Fruit fly (Drosophila melanogaster) whole organism, embryonic: ENCODE results near the gene ldbr.

Experiments
- Atf3 ChIP-seq: fragments of 200-800 bp; sonication (Bioruptor generic); optimal IDR thresholded peaks from 3 replicates; lab custom pipeline; 2016; ENCODE audit warnings: missing biosample characterization, missing genetic modification characterization
- CG10209 ChIP-seq: fragments of 200-800 bp; sonication (Bioruptor generic); optimal IDR thresholded peaks from 3 replicates; lab custom pipeline; 2017; ENCODE audit warnings: missing biosample characterization, mild to moderate bottlenecking, missing genetic modification characterization, missing genetic modification reagents
- CG10654 ChIP-seq: fragments of 200-800 bp; sonication (Bioruptor generic); optimal IDR thresholded peaks from 2 replicates; lab custom pipeline; 2016; ENCODE audit warnings: missing biosample characterization, missing genetic modification characterization
- CG12942 ChIP-seq: fragments of 200-800 bp; sonication (Bioruptor generic); optimal IDR thresholded peaks from 3 replicates; lab custom pipeline; 2016; ENCODE audit warnings: missing biosample characterization, missing genetic modification characterization
- CG13296 ChIP-seq: fragments of 200-800 bp; sonication (Bioruptor generic); optimal IDR thresholded peaks from 3 replicates; lab custom pipeline; 2018; ENCODE audit warnings: missing biosample characterization, mild to moderate bottlenecking, missing genetic modification characterization
- CG14441 ChIP-seq: fragments of 200-800 bp; sonication (Bioruptor generic); IDR thresholded peaks from 2 replicates; pipeline ENCODE4 v1.3.6; 2022; ENCODE audit warnings: missing biosample characterization, missing genetic modification characterization
- CG15601 ChIP-seq: fragments of 200-800 bp; sonication (Bioruptor generic); optimal IDR thresholded peaks from 3 replicates; lab custom pipeline; 2019; ENCODE audit warnings: missing biosample characterization, mild to moderate bottlenecking, missing genetic modification characterization, moderate library complexity
- CG16813 ChIP-seq: fragments of 200-800 bp; sonication (Bioruptor generic); IDR thresholded peaks from 3 replicates; pipeline ENCODE4 v1.3.6; 2022; ENCODE audit warnings: missing biosample characterization, missing genetic modification characterization; ENCODE audit not compliant: partially characterized antibody
- CG17328 ChIP-seq: fragments of 200-800 bp; sonication (Bioruptor generic); IDR thresholded peaks from 2 replicates; pipeline ENCODE4 v1.3.6; 2022; ENCODE audit warnings: missing biosample characterization, missing genetic modification characterization
- CG17568 ChIP-seq: fragments of 200-800 bp; sonication (Bioruptor generic); optimal IDR thresholded peaks from 2 replicates; lab custom pipeline; 2018; ENCODE audit warnings: missing biosample characterization, mild to moderate bottlenecking, missing genetic modification characterization, moderate library complexity
- CG18011 ChIP-seq: fragments of 200-800 bp; sonication (Bioruptor generic); optimal IDR thresholded peaks from 2 replicates; lab custom pipeline; 2017; ENCODE audit warnings: missing biosample characterization, missing genetic modification characterization, mild to moderate bottlenecking, moderate library complexity, missing genotype
- CG2116 ChIP-seq: fragments of 200-800 bp; sonication (Bioruptor generic); optimal IDR thresholded peaks from 3 replicates; lab custom pipeline; 2018; ENCODE audit warnings: missing biosample characterization, mild to moderate bottlenecking, missing genetic modification characterization
- CG2129 ChIP-seq: fragments of 200-800 bp; sonication (Bioruptor generic); IDR thresholded peaks from 2 replicates; pipeline ENCODE4 v1.3.6; 2022; ENCODE audit warnings: missing biosample characterization, missing genetic modification characterization; ENCODE audit not compliant: partially characterized antibody
- CG3163 ChIP-seq: fragments of 200-800 bp; sonication (Bioruptor generic); optimal IDR thresholded peaks from 3 replicates; lab custom pipeline; 2016; ENCODE audit warnings: missing biosample characterization, missing genetic modification characterization
- CG32532 ChIP-seq: fragments of 200-800 bp; sonication (Bioruptor generic); IDR thresholded peaks from 2 replicates; pipeline ENCODE4 v1.3.6; 2022; ENCODE audit warnings: missing biosample characterization, missing genetic modification characterization
- CG34224 ChIP-seq: fragments of 200-800 bp; sonication (Bioruptor generic); IDR thresholded peaks from 3 replicates; pipeline ENCODE4 v1.3.6; 2022; ENCODE audit warnings: missing biosample characterization, missing genetic modification characterization; ENCODE audit not compliant: partially characterized antibody
- CG4404 ChIP-seq: fragments of 200-800 bp; sonication (Bioruptor generic); IDR thresholded peaks from 2 replicates; pipeline ENCODE4 v1.3.6; 2022; ENCODE audit warnings: missing biosample characterization, missing genetic modification characterization
- CG4617 ChIP-seq: fragments of 200-800 bp; sonication (Bioruptor generic); optimal IDR thresholded peaks from 3 replicates; lab custom pipeline; 2016; ENCODE audit warnings: missing biosample characterization, missing genetic modification characterization, borderline replicate concordance
- CG5180 ChIP-seq: fragments of 200-800 bp; sonication (Bioruptor generic); optimal IDR thresholded peaks from 3 replicates; lab custom pipeline; 2017; ENCODE audit warnings: missing biosample characterization, missing genetic modification characterization, mild to moderate bottlenecking, moderate library complexity, missing genetic modification reagents
- CG6654 ChIP-seq: fragments of 200-800 bp; sonication (Bioruptor generic); optimal IDR thresholded peaks from 2 replicates; lab custom pipeline; 2017; ENCODE audit warnings: missing biosample characterization, mild to moderate bottlenecking, missing genetic modification characterization
- CG6689 ChIP-seq: fragments of 200-800 bp; sonication (Bioruptor generic); IDR thresholded peaks from 2 replicates; pipeline ENCODE4 v1.3.6; 2022; ENCODE audit warnings: missing biosample characterization, missing genetic modification characterization
- CG6854 ChIP-seq: fragments of 200-800 bp; sonication (Bioruptor generic); optimal IDR thresholded peaks from 3 replicates; lab custom pipeline; 2017; ENCODE audit warnings: missing biosample characterization, mild to moderate bottlenecking, missing genetic modification characterization
- CG7839 ChIP-seq: fragments of 200-800 bp; sonication (Bioruptor generic); optimal IDR thresholded peaks from 3 replicates; lab custom pipeline; 2018; ENCODE audit warnings: missing biosample characterization, mild to moderate bottlenecking, missing genetic modification characterization, moderate library complexity
- CG8478 ChIP-seq: fragments of >200 bp; optimal IDR thresholded peaks from 2 replicates; lab custom pipeline; 2018
- CG9437 ChIP-seq: fragments of 200-800 bp; sonication (Bioruptor generic); optimal IDR thresholded peaks from 2 replicates; lab custom pipeline; 2018; ENCODE audit warnings: missing biosample characterization, mild to moderate bottlenecking, missing genetic modification characterization
- Camta ChIP-seq: fragments of 200-800 bp; sonication (Bioruptor generic); optimal IDR thresholded peaks from 2 replicates; lab custom pipeline; 2016; ENCODE audit warnings: missing biosample characterization, missing genetic modification characterization
- Ets97D ChIP-seq: fragments of 200-800 bp; sonication (Bioruptor generic); optimal IDR thresholded peaks from 3 replicates; lab custom pipeline; 2016; ENCODE audit warnings: missing biosample characterization, missing genetic modification characterization
- H15 ChIP-seq: fragments of 200-800 bp; sonication (Bioruptor generic); IDR thresholded peaks from 3 replicates; pipeline ENCODE4 v1.3.6; 2022; ENCODE audit warnings: missing biosample characterization, missing genetic modification characterization
- Mad ChIP-seq: fragments of 200-800 bp; sonication (Bioruptor generic); optimal IDR thresholded peaks from 2 replicates; lab custom pipeline; 2016; ENCODE audit warnings: missing biosample characterization, missing genetic modification characterization
- Max ChIP-seq: fragments of 200-800 bp; sonication (Bioruptor generic); optimal IDR thresholded peaks from 2 replicates; lab custom pipeline; 2016; ENCODE audit warnings: missing biosample characterization, mild to moderate bottlenecking, missing genetic modification characterization
- Myb ChIP-seq: fragments of 200-800 bp; sonication (Bioruptor generic); optimal IDR thresholded peaks from 2 replicates; lab custom pipeline; 2016; ENCODE audit warnings: missing biosample characterization, missing genetic modification characterization
- NC2α ChIP-seq: fragments of 200-800 bp; sonication (Bioruptor generic); optimal IDR thresholded peaks from 2 replicates; lab custom pipeline; 2016; ENCODE audit warnings: missing biosample characterization, missing genetic modification characterization
- NK7.1 ChIP-seq: fragments of 200-800 bp; sonication (Bioruptor generic); optimal IDR thresholded peaks from 3 replicates; lab custom pipeline; 2016; ENCODE audit warnings: missing biosample characterization, missing genetic modification characterization
- Pdp1 ChIP-seq, 2 experiments: fragments of 200-800 bp; sonication (Bioruptor generic); optimal IDR thresholded peaks; 3 replicates each; lab custom pipeline; 2016; ENCODE audit warnings: missing biosample characterization in 2 of 2, missing genetic modification characterization in 2 of 2, mild to moderate bottlenecking in 1 of 2, moderate library complexity in 1 of 2
- Sox102F ChIP-seq: fragments of 200-800 bp; sonication (Bioruptor generic); optimal IDR thresholded peaks from 2 replicates; lab custom pipeline; 2018; ENCODE audit warnings: missing biosample characterization, mild to moderate bottlenecking, missing genetic modification characterization, moderate library complexity
- Sry-δ ChIP-seq: fragments of 200-800 bp; sonication (Bioruptor generic); optimal IDR thresholded peaks from 2 replicates; lab custom pipeline; 2016; ENCODE audit warnings: missing biosample characterization, missing genetic modification characterization
- Xrp1 ChIP-seq: fragments of 200-800 bp; sonication (Bioruptor generic); IDR thresholded peaks from 2 replicates; pipeline ENCODE4 v1.3.6; 2022; ENCODE audit warnings: missing biosample characterization, missing genetic modification characterization
- ase ChIP-seq: fragments of 200-800 bp; sonication (Bioruptor generic); IDR thresholded peaks from 3 replicates; pipeline ENCODE4 v1.3.6; 2022; ENCODE audit warnings: missing biosample characterization, missing genetic modification characterization
- cato ChIP-seq: fragments of 200-800 bp; sonication (Bioruptor generic); optimal IDR thresholded peaks from 2 replicates; lab custom pipeline; 2016; ENCODE audit warnings: missing biosample characterization, missing genetic modification characterization, borderline replicate concordance
- caup ChIP-seq: fragments of 200-800 bp; sonication (Bioruptor generic); optimal IDR thresholded peaks from 3 replicates; lab custom pipeline; 2017; ENCODE audit warnings: missing biosample characterization, mild to moderate bottlenecking, missing genetic modification characterization, moderate library complexity; ENCODE audit not compliant: severe bottlenecking
- corto ChIP-seq: fragments of 200-800 bp; sonication (Bioruptor generic); optimal IDR thresholded peaks from 2 replicates; lab custom pipeline; 2016; ENCODE audit warnings: missing biosample characterization, mild to moderate bottlenecking, missing genetic modification characterization, moderate library complexity
- fu2 ChIP-seq: fragments of 200-800 bp; sonication (Bioruptor generic); optimal IDR thresholded peaks from 2 replicates; lab custom pipeline; 2016; ENCODE audit warnings: missing biosample characterization, missing genetic modification characterization
- ken ChIP-seq: fragments of 200-800 bp; sonication (Bioruptor generic); IDR thresholded peaks from 3 replicates; pipeline ENCODE4 v1.3.6; 2022; ENCODE audit warnings: missing biosample characterization, missing genetic modification characterization
- lbe ChIP-seq: fragments of 200-800 bp; sonication (Bioruptor generic); optimal IDR thresholded peaks from 2 replicates; lab custom pipeline; 2016; ENCODE audit warnings: missing biosample characterization, mild to moderate bottlenecking, missing genetic modification characterization
- lmd ChIP-seq: fragments of 200-800 bp; sonication (Bioruptor generic); IDR thresholded peaks from 2 replicates; pipeline ENCODE4 v1.3.6; 2022; ENCODE audit warnings: missing biosample characterization, missing genetic modification characterization
- onecut ChIP-seq: fragments of 200-800 bp; sonication (Bioruptor generic); IDR thresholded peaks from 2 replicates; pipeline ENCODE4 v1.3.6; 2022; ENCODE audit warnings: missing biosample characterization, missing genetic modification characterization
- pho ChIP-seq: fragments of 200-800 bp; sonication (Bioruptor generic); optimal IDR thresholded peaks from 2 replicates; lab custom pipeline; 2016; ENCODE audit warnings: missing biosample characterization, missing genetic modification characterization
- sug ChIP-seq: fragments of 200-800 bp; optimal IDR thresholded peaks from 2 replicates; lab custom pipeline; 2019; ENCODE audit warnings: missing biosample characterization, mild to moderate bottlenecking, missing genetic modification characterization, moderate library complexity
- toy ChIP-seq: fragments of 200-800 bp; sonication (Bioruptor generic); IDR thresholded peaks from 2 replicates; pipeline ENCODE4 v1.3.6; 2022; ENCODE audit warnings: missing biosample characterization, missing genetic modification characterization
- yki ChIP-seq: fragments of >200 bp; optimal IDR thresholded peaks from 3 replicates; lab custom pipeline; 2018
- zfh2 ChIP-seq: fragments of 200-800 bp; sonication (Bioruptor generic); optimal IDR thresholded peaks from 2 replicates; lab custom pipeline; 2016; ENCODE audit warnings: missing biosample characterization, missing genetic modification characterization

ldbr gene

DNA sequence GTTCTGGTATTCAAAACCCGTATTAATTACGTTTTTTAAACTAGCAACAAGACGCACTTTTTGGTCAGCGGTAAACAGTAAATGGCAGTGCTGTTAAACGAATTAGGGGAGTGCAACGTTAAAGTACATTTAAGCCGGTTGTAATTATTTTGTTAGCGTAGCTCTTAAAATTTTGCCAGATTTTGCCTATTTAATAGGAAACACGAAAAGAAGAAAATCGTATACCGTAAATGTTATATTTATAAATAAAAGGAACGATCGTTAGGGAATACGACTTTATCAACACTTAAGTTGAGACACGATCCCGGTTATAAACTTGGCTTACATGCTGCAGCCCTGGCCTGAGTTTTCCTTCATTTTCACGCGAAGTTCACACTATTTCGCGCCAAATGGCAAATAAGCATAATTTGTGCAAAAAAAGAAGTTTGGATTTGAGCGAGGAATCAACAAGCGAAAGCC, 15.8 kb downstream of the ldbr start, which contains the start of the genes Setx and mus301 (continued):
- TF ChIP-seq ken (GFP tag; lab: Robert Waterston, UW) (peak; percentile 70; the same call in 1 of the 3 replicates), CG18011 (peak; percentile 76), CG13296 (peak; percentile 60), CG34224 (GFP tag; lab: Robert Waterston, UW) (no peak), CG6689 (GFP tag; lab: Robert Waterston, UW) (peak; percentile 58; the same call in 1 of the 2 replicates), CG9437 (peak; percentile 87), CG4404 (GFP tag; lab: Robert Waterston, UW) (peak; percentile 75), CG3163 (GFP tag; lab: Kevin White, UChicago) (peak; percentile 51), Camta (peak; percentile 84), lbe (peak; percentile 84), CG15601 (tag; lab: Kevin White, UChicago) (peak; percentile 75), CG6854 (GFP tag; lab: Kevin White, UChicago) (no peak), H15 (GFP tag; lab: Robert Waterston, UW) (peak; percentile 65; the same call in 1 of the 3 replicates), Max (peak; percentile 91), ase (GFP tag; lab: Robert Waterston, UW) (peak; percentile 46; the same call in 2 of the 3 replicates), CG12942 (peak; percentile 88), CG10209 (GFP tag; lab: Kevin White, UChicago) (peak; percentile 79), CG6654 (GFP tag; lab: Kevin White, UChicago) (no peak), CG14441 (peak; percentile 64; the same call in 1 of the 2 replicates), CG8478 (no peak), CG32532 (peak; percentile 68), yki (lab: Kevin White, UChicago) (no peak), Ets97D (GFP tag; lab: Kevin White, UChicago) (peak; percentile 93), Sry-δ (peak; percentile 61), onecut (GFP tag; lab: Robert Waterston, UW) (no peak; the same call in 1 of the 2 replicates), toy (GFP tag; lab: Robert Waterston, UW) (no peak), corto (peak; percentile 11), caup (peak; percentile 81), CG4617 (peak; percentile 95), CG16813 (no peak), Sox102F (no peak), CG10654 (GFP tag; lab: Kevin White, UChicago) (peak; percentile 80), CG17568 (GFP tag; lab: Kevin White, UChicago) (no peak), CG17328 (GFP tag; lab: Robert Waterston, UW) (peak; percentile 63), Pdp1 (GFP tag; optimal IDR thresholded peaks at IDR 0.05; lab: Kevin White, UChicago) (peak; percentile 82 to 88), fu2 (GFP tag; lab: Kevin White, UChicago) (peak; percentile 82), sug (tag; lab: Kevin White, UChicago) (peak; percentile 82), cato (GFP tag; lab: Kevin White, UChicago) (peak; percentile 75), zfh2 (GFP tag; lab: Kevin White, UChicago) (peak; percentile 94), Myb (GFP tag; lab: Kevin White, UChicago) (peak; percentile 83), Xrp1 (GFP tag; lab: Robert Waterston, UW) (peak; percentile 79), Mad (GFP tag; lab: Kevin White, UChicago) (peak; percentile 81), CG2116 (GFP tag; lab: Kevin White, UChicago) (peak; percentile 78), CG2129 (GFP tag; lab: Robert Waterston, UW) (no peak), NK7.1 (GFP tag; lab: Kevin White, UChicago) (peak; percentile 23), Atf3 (peak; percentile 74), CG5180 (no peak), pho (GFP tag; lab: Kevin White, UChicago) (peak; percentile 88), lmd (GFP tag; lab: Robert Waterston, UW) (peak; percentile 74), NC2α (peak; percentile 30), CG7839 (tag; lab: Kevin White, UChicago) (no peak)
